Worm (Caenorhabditis elegans) whole organism, L2 larva: ENCODE measurements around the gene T09A5.5.

Experiments used
- C34F6.9 ChIP-seq: fragments of 150-350 bp; optimal IDR thresholded peaks from 2 replicates; lab custom pipeline; 2014; ENCODE audit warnings: missing biosample characterization, missing genetic modification characterization
- F13H6.1 ChIP-seq: sonication (generic microtip); optimal IDR thresholded peaks from 2 replicates; lab custom pipeline; 2016; ENCODE audit warnings: missing genetic modification characterization, missing compliant biosample characterization
- R02D3.7 ChIP-seq: fragments of 150-350 bp; optimal IDR thresholded peaks from 2 replicates; lab custom pipeline; 2014; ENCODE audit warnings: missing biosample characterization, missing genetic modification characterization
- alr-1 ChIP-seq: fragments of 150-350 bp; optimal IDR thresholded peaks from 2 replicates; lab custom pipeline; 2014; ENCODE audit warnings: missing biosample characterization, missing genetic modification characterization
- aly-2 ChIP-seq: fragments of 150-350 bp; optimal IDR thresholded peaks from 2 replicates; lab custom pipeline; 2014; ENCODE audit warnings: missing biosample characterization, missing genetic modification characterization
- ama-1 ChIP-seq: fragments of 150-350 bp; optimal IDR thresholded peaks from 2 replicates; lab custom pipeline; 2018; ENCODE audit warnings: inconsistent platforms
- dmd-4 ChIP-seq: sonication (generic microtip); optimal IDR thresholded peaks from 2 replicates; lab custom pipeline; 2017; ENCODE audit warnings: missing biosample characterization, missing genetic modification characterization
- egl-27 ChIP-seq: sonication (generic microtip); optimal IDR thresholded peaks from 3 replicates; lab custom pipeline; 2017; ENCODE audit warnings: missing biosample characterization, missing genetic modification reagents, missing genetic modification characterization
- elt-3 ChIP-seq: sonication (generic microtip); optimal IDR thresholded peaks from 2 replicates; lab custom pipeline; 2017; ENCODE audit warnings: missing biosample characterization, missing genetic modification characterization
- lin-11 ChIP-seq: fragments of 150-350 bp; sonication (generic microtip); optimal IDR thresholded peaks from 2 replicates; lab custom pipeline; 2014; ENCODE audit warnings: missing biosample characterization, missing genetic modification characterization, inconsistent platforms, mixed read lengths
- lin-13 ChIP-seq: fragments of 150-350 bp; optimal IDR thresholded peaks from 2 replicates; lab custom pipeline; 2014; ENCODE audit warnings: missing biosample characterization, missing genetic modification reagents, missing genetic modification characterization
- lin-39 ChIP-seq: fragments of 150-350 bp; optimal IDR thresholded peaks from 2 replicates; lab custom pipeline; 2014; ENCODE audit warnings: missing biosample characterization, missing genetic modification reagents, missing genetic modification characterization
- lsy-2 ChIP-seq, 2 experiments: fragments of 150-350 bp in 1 of 2; sonication (generic microtip) in 1 of 2; optimal IDR thresholded peaks; 2 replicates each; lab custom pipeline; 2014 to 2017; ENCODE audit warnings: missing biosample characterization in 2 of 2, missing genetic modification characterization in 2 of 2
- mab-5 ChIP-seq: fragments of 150-350 bp; optimal IDR thresholded peaks from 2 replicates; lab custom pipeline; 2014; ENCODE audit warnings: missing biosample characterization, missing genetic modification characterization
- mbf-1 ChIP-seq: sonication (generic microtip); optimal IDR thresholded peaks from 2 replicates; lab custom pipeline; 2017; ENCODE audit warnings: missing biosample characterization, missing genetic modification characterization
- mdl-1 ChIP-seq, 2 experiments: fragments of 150-350 bp in 1 of 2; sonication (generic microtip) in 1 of 2; optimal IDR thresholded peaks; 2 replicates each; lab custom pipeline; 2017; ENCODE audit warnings: missing biosample characterization in 2 of 2, missing genetic modification characterization in 2 of 2
- nhr-10 ChIP-seq: sonication (generic microtip); optimal IDR thresholded peaks from 2 replicates; lab custom pipeline; 2017; ENCODE audit warnings: missing biosample characterization, missing genetic modification characterization
- nhr-11 ChIP-seq: fragments of 150-350 bp; optimal IDR thresholded peaks from 2 replicates; lab custom pipeline; 2014; ENCODE audit warnings: missing biosample characterization, missing genetic modification characterization
- nhr-129 ChIP-seq: fragments of 150-350 bp; optimal IDR thresholded peaks from 2 replicates; lab custom pipeline; 2014; ENCODE audit warnings: missing biosample characterization, missing genetic modification characterization
- nhr-21 ChIP-seq: fragments of 150-350 bp; optimal IDR thresholded peaks from 2 replicates; lab custom pipeline; 2014; ENCODE audit warnings: missing biosample characterization, missing genetic modification characterization
- nhr-23 ChIP-seq: fragments of 150-350 bp; optimal IDR thresholded peaks from 2 replicates; lab custom pipeline; 2014; ENCODE audit warnings: missing biosample characterization, missing genetic modification reagents, missing genetic modification characterization
- nhr-237 ChIP-seq: fragments of 150-350 bp; optimal IDR thresholded peaks from 2 replicates; lab custom pipeline; 2014; ENCODE audit warnings: missing biosample characterization, missing genetic modification characterization
- nhr-25 ChIP-seq: fragments of 150-350 bp; sonication (generic microtip); optimal IDR thresholded peaks from 3 replicates; lab custom pipeline; 2014; ENCODE audit warnings: missing biosample characterization, missing genetic modification characterization
- nhr-6 ChIP-seq: fragments of 150-350 bp; optimal IDR thresholded peaks from 2 replicates; lab custom pipeline; 2014; ENCODE audit warnings: missing biosample characterization, missing genetic modification characterization
- nhr-77 ChIP-seq: fragments of 150-350 bp; optimal IDR thresholded peaks from 2 replicates; lab custom pipeline; 2014; ENCODE audit warnings: missing biosample characterization, missing genetic modification characterization
- peb-1 ChIP-seq: fragments of 150-350 bp; optimal IDR thresholded peaks from 2 replicates; lab custom pipeline; 2014; ENCODE audit warnings: missing biosample characterization, missing genetic modification characterization
- sem-4 ChIP-seq: fragments of 150-350 bp; optimal IDR thresholded peaks from 2 replicates; lab custom pipeline; 2014; ENCODE audit warnings: missing biosample characterization, missing genetic modification reagents, missing genetic modification characterization
- skn-1 ChIP-seq: sonication (generic microtip); optimal IDR thresholded peaks from 2 replicates; lab custom pipeline; 2017; ENCODE audit warnings: missing biosample characterization, missing genetic modification characterization
- sma-3 ChIP-seq: sonication (generic microtip); optimal IDR thresholded peaks from 2 replicates; lab custom pipeline; 2016; ENCODE audit warnings: missing genetic modification reagents, missing genetic modification characterization, missing compliant biosample characterization
- sma-9 ChIP-seq, 2 experiments: fragments of 150-350 bp in 1 of 2; sonication (generic microtip) in 1 of 2; optimal IDR thresholded peaks; 2 replicates each; lab custom pipeline; 2014 to 2016; ENCODE audit warnings: missing genetic modification characterization in 2 of 2, mild to moderate bottlenecking in 1 of 2, missing biosample characterization in 1 of 2, missing compliant biosample characterization in 1 of 2, missing genetic modification reagents in 1 of 2, moderate library complexity in 1 of 2
- snpc-4 ChIP-seq: fragments of 150-350 bp; optimal IDR thresholded peaks from 2 replicates; lab custom pipeline; 2014; ENCODE audit warnings: missing biosample characterization, missing genetic modification characterization
- unc-39 ChIP-seq: fragments of 150-350 bp; optimal IDR thresholded peaks from 2 replicates; lab custom pipeline; 2014; ENCODE audit warnings: missing biosample characterization, missing genetic modification characterization
- unc-62 ChIP-seq: fragments of 150-350 bp; optimal IDR thresholded peaks from 2 replicates; lab custom pipeline; 2014; ENCODE audit warnings: missing biosample characterization, missing genetic modification reagents, missing genetic modification characterization
- zag-1 ChIP-seq: fragments of 150-350 bp; optimal IDR thresholded peaks from 2 replicates; lab custom pipeline; 2014; ENCODE audit warnings: missing biosample characterization, missing genetic modification characterization
- ztf-1 ChIP-seq: fragments of 200-800 bp; sonication (Bioruptor generic); conservative IDR thresholded peaks from 2 replicates; pipeline ENCODE4 v1.3.6; 2022; ENCODE audit warnings: missing genetic modification characterization, missing compliant biosample characterization
- ztf-11 ChIP-seq: sonication (generic microtip); optimal IDR thresholded peaks from 2 replicates; lab custom pipeline; 2017; ENCODE audit warnings: missing biosample characterization, missing genetic modification characterization
- ztf-4 ChIP-seq: fragments of 150-350 bp; optimal IDR thresholded peaks from 2 replicates; lab custom pipeline; 2014; ENCODE audit warnings: missing biosample characterization, missing genetic modification characterization

Gene T09A5.5

DNA sequence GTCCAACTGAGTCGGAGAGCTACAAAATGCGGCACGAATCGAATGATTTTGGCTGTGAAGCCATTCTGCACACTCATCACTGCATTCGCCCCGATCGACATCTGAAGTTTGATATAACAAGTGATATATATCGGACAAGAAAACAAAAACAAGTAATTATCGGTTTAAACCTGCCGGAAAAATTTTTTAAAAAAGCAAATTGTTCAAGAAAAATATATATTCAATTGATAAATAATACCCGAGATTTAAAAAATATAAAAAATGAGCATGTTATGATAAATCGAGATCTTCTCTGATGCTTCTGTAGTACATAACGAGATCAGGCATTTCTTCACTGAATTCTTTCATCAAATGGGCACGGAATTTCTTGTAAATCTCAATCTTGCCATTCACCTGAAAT lies at the start of gene T09A5.5:
Gene T09A5.5 (minus strand): TSS at position 101 of the 400 bp plus-strand sequence.
- no peak for TF ChIP-seq snpc-4 (tag; lab: Kevin White, UChicago)
- TF ChIP-seq sem-4 (tag; lab: Kevin White, UChicago) = no peak
- TF ChIP-seq lin-39 = no peak
- no peak for TF ChIP-seq dmd-4
- TF ChIP-seq aly-2 (tag; lab: Kevin White, UChicago) = no peak
- TF ChIP-seq nhr-10 (tag; lab: Kevin White, UChicago) = no peak
- TF ChIP-seq mdl-1 (tag; optimal IDR thresholded peaks at IDR 0.05; lab: Kevin White, UChicago) = no peak
- no peak for TF ChIP-seq nhr-6 (tag; lab: Kevin White, UChicago)
- TF ChIP-seq lin-13 (GFP tag; lab: Kevin White, UChicago) = no peak
- no peak for TF ChIP-seq unc-39
- TF ChIP-seq elt-3 (tag; lab: Kevin White, UChicago) = no peak

DNA sequence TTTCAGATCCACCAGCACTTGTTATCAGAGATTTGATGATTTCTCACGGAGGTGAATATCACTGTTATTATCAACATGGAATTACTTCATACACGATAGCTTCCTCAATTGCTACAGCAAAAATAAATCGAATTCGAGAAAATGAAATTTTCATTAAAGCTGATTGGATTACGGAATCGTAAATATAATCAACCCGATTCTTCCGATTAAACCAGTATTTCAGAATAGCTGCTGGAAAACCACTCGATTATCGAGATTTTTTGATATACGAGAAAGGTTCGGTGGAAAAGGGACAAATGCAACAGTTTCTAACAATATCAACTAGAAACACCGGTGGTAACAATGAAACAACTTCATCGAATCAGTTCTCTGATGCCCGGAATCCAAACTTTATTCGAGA lies 48.4 kb upstream of the T09A5.5 start:
- TF ChIP-seq dmd-4 = no peak
- TF ChIP-seq nhr-10 (tag; lab: Kevin White, UChicago) = no peak
- no peak for TF ChIP-seq mab-5 (tag; lab: Kevin White, UChicago)
- no peak for TF ChIP-seq sma-9 (GFP tag; optimal IDR thresholded peaks at IDR 0.05; lab: Kevin White, UChicago)
- TF ChIP-seq sma-9 (tag; optimal IDR thresholded peaks at IDR 0.05; lab: Kevin White, UChicago) = no peak
- no peak for TF ChIP-seq zag-1 (tag; lab: Kevin White, UChicago)
- no peak for TF ChIP-seq nhr-129 (tag; lab: Kevin White, UChicago)
- TF ChIP-seq ama-1 = no peak
- no peak for TF ChIP-seq mbf-1 (tag; lab: Kevin White, UChicago)
- no peak for TF ChIP-seq egl-27
- no peak for TF ChIP-seq lin-11 (tag; lab: Kevin White, UChicago)
- TF ChIP-seq nhr-25 (tag; lab: Kevin White, UChicago) = no peak
- no peak for TF ChIP-seq nhr-21 (tag; lab: Kevin White, UChicago)
- no peak for TF ChIP-seq ztf-11 (tag; lab: Kevin White, UChicago)
- no peak for TF ChIP-seq R02D3.7
- TF ChIP-seq snpc-4 (tag; lab: Kevin White, UChicago) = no peak
- TF ChIP-seq mdl-1 (tag; optimal IDR thresholded peaks at IDR 0.05; lab: Kevin White, UChicago) = no peak
- TF ChIP-seq lin-39 = no peak

- TF ChIP-seq R02D3.7 (no peak), nhr-129 (tag; lab: Kevin White, UChicago) (no peak), lin-13 (GFP tag; lab: Kevin White, UChicago) (no peak), nhr-21 (tag; lab: Kevin White, UChicago) (no peak), unc-39 (no peak), elt-3 (tag; lab: Kevin White, UChicago) (no peak), skn-1 (tag; lab: Kevin White, UChicago) (no peak), nhr-11 (no peak), aly-2 (tag; lab: Kevin White, UChicago) (no peak), alr-1 (tag; lab: Kevin White, UChicago) (no peak)
- TF ChIP-seq, all 48 proteins: peak for 0
Measured at ce11 chrII:7900762-7901161, 47.2 kb upstream of the T09A5.5 start.

DNA sequence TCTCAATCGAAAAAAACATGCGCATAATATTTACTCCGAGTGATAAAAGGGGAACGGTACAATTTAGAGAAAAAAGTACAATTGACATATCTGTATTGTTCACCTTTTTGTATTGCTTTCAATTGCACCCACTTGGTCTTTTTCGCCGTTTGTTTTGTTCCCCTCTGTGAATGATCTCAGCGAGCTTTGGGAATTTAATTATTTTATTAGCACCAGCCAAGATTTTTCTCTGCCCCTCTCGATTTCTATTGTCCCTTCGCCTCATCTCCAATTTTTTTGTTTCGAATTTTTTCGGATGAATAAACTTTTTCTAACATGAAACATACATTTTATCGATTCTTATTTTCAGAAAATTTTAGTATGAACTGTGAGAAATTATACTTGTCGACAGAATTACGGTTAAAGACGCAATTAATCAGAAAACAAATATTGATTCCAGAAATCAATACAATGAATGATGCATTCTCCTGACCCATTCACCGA lies 46.7 kb upstream of the T09A5.5 start, which contains the start of gene rev-1:
Gene rev-1 (plus strand): TSS at position 433 of the 483 bp plus-strand sequence.
- no peak for TF ChIP-seq ztf-1 (GFP tag; lab: Robert Waterston, UW)
- no peak for TF ChIP-seq ztf-11 (tag; lab: Kevin White, UChicago)
- no peak for TF ChIP-seq elt-3 (tag; lab: Kevin White, UChicago)
- TF ChIP-seq dmd-4 = no peak
- no peak for TF ChIP-seq ztf-4 (tag; lab: Kevin White, UChicago)
- TF ChIP-seq mbf-1 (tag; lab: Kevin White, UChicago) = no peak
- TF ChIP-seq nhr-237 (tag; lab: Kevin White, UChicago) = no peak
- no peak for TF ChIP-seq nhr-23 (tag; lab: Kevin White, UChicago)
- TF ChIP-seq mab-5 (tag; lab: Kevin White, UChicago) = no peak
- TF ChIP-seq snpc-4 (tag; lab: Kevin White, UChicago) = no peak
- no peak for TF ChIP-seq sma-3 (GFP tag; lab: Kevin White, UChicago)
- no peak for TF ChIP-seq nhr-10 (tag; lab: Kevin White, UChicago)
- TF ChIP-seq nhr-6 (tag; lab: Kevin White, UChicago) = no peak
- TF ChIP-seq nhr-21 (tag; lab: Kevin White, UChicago) = no peak
- no peak for TF ChIP-seq alr-1 (tag; lab: Kevin White, UChicago)
- no peak for TF ChIP-seq unc-62 (GFP tag; lab: Kevin White, UChicago)
- no peak for TF ChIP-seq mdl-1 (tag; optimal IDR thresholded peaks at IDR 0.05; lab: Kevin White, UChicago)

DNA sequence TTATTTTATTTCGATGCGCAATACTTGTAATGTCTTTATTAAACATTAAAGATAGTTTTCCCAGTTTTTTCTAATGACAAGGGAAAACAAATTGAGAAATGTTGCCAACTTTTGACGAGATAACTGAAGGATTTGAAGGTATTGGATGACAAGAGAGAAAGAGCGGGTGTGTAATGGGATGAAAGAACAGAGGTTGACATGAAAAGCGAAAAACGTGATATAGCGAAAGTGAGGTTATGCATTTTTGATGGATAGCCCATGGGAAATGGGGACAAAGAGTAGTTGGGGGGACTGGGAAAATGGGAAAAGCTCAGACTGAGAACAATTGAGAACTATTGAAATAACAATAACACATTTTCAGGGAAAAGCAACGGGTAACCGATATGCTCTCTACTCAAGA lies 41.6 kb upstream of the T09A5.5 start:
- TF ChIP-seq peb-1 (no peak), C34F6.9 (tag; lab: Kevin White, UChicago) (peak; percentile 28), nhr-77 (tag; lab: Kevin White, UChicago) (no peak), lin-39 (no peak), nhr-129 (tag; lab: Kevin White, UChicago) (peak; percentile 49), alr-1 (tag; lab: Kevin White, UChicago) (no peak), F13H6.1 (tag; lab: Kevin White, UChicago) (no peak), lsy-2 (tag; optimal IDR thresholded peaks at IDR 0.05; lab: Kevin White, UChicago) (peak in 1 of 2 experiments; percentile 24)
